Fruit fly (Drosophila melanogaster) whole organism, wandering third instar larva: Measurements from ENCODE around the gene dnt.

Experiments
- Abd-B ChIP-seq: fragments of >200 bp; optimal IDR thresholded peaks from 2 replicates; lab custom pipeline; 2017; ENCODE audit warnings: missing biosample characterization, missing genetic modification characterization
- CG32264 ChIP-seq: fragments of 200-800 bp; sonication (Bioruptor generic); optimal IDR thresholded peaks from 2 replicates; lab custom pipeline; 2016; ENCODE audit warnings: missing biosample characterization, missing genetic modification characterization
- CG9705 ChIP-seq: fragments of 200-800 bp; sonication (Bioruptor generic); optimal IDR thresholded peaks from 2 replicates; lab custom pipeline; 2018; ENCODE audit warnings: missing biosample characterization, mild to moderate bottlenecking, missing genetic modification characterization
- Dif ChIP-seq: fragments of 200-275, 200-300 bp; sonication (Bioruptor generic); optimal IDR thresholded peaks from 2 replicates; lab custom pipeline; 2018; ENCODE audit warnings: missing biosample characterization, missing genetic modification characterization; ENCODE audit not compliant: partially characterized antibody
- GATAd ChIP-seq: sonication (Bioruptor generic); optimal IDR thresholded peaks from 2 replicates; lab custom pipeline; 2016; ENCODE audit warnings: missing biosample characterization, missing genetic modification characterization
- HLH106 ChIP-seq: fragments of 200-800 bp; optimal IDR thresholded peaks from 3 replicates; lab custom pipeline; 2019; ENCODE audit warnings: missing biosample characterization, mild to moderate bottlenecking, missing genetic modification characterization, moderate library complexity
- Hnf4 ChIP-seq: fragments of 200-800 bp; sonication (Bioruptor generic); optimal IDR thresholded peaks from 2 replicates; lab custom pipeline; 2016; ENCODE audit warnings: missing biosample characterization, mild to moderate bottlenecking, missing genetic modification characterization
- Hr83 ChIP-seq: fragments of 200-300 bp; sonication (Bioruptor generic); optimal IDR thresholded peaks from 2 replicates; lab custom pipeline; 2016; ENCODE audit warnings: missing biosample characterization, mild to moderate bottlenecking, missing genetic modification characterization, moderate library complexity; ENCODE audit not compliant: poor library complexity, severe bottlenecking
- Mio ChIP-seq: sonication (Bioruptor generic); optimal IDR thresholded peaks from 2 replicates; lab custom pipeline; 2016; ENCODE audit warnings: missing biosample characterization, missing genetic modification characterization
- Myc ChIP-seq: fragments of >200 bp; optimal IDR thresholded peaks from 2 replicates; lab custom pipeline; 2017
- N ChIP-seq: fragments of >200 bp; optimal IDR thresholded peaks from 2 replicates; lab custom pipeline; 2018; ENCODE audit warnings: missing biosample characterization, missing external identifiers, missing genetic modification characterization
- OdsH ChIP-seq: fragments of 200-800 bp; sonication (Bioruptor generic); optimal IDR thresholded peaks from 2 replicates; lab custom pipeline; 2016; ENCODE audit warnings: missing biosample characterization, mild to moderate bottlenecking, missing genetic modification characterization
- Rel ChIP-seq, 2 experiments: fragments of 200-800 bp; sonication (Bioruptor generic) in 1 of 2; optimal IDR thresholded peaks; 2 replicates in 1 of 2; 3 replicates in 1 of 2; lab custom pipeline; 2016 to 2019; ENCODE audit warnings: mild to moderate bottlenecking in 2 of 2, missing biosample characterization in 2 of 2, missing genetic modification characterization in 2 of 2, moderate library complexity in 1 of 2
- Sp1 ChIP-seq: fragments of 200-800 bp; sonication (Bioruptor generic); optimal IDR thresholded peaks from 3 replicates; lab custom pipeline; 2019; ENCODE audit warnings: missing biosample characterization, mild to moderate bottlenecking, missing genetic modification characterization, moderate library complexity
- Vsx2 ChIP-seq: fragments of 200-300, 225-300 bp; sonication (Bioruptor generic); optimal IDR thresholded peaks from 2 replicates; lab custom pipeline; 2018; ENCODE audit warnings: missing biosample characterization, missing genetic modification characterization; ENCODE audit not compliant: partially characterized antibody
- br ChIP-seq: fragments of 200-800 bp; sonication (Bioruptor generic); optimal IDR thresholded peaks from 2 replicates; lab custom pipeline; 2016; ENCODE audit warnings: missing biosample characterization, missing genetic modification characterization
- brk ChIP-seq: fragments of 200-800 bp; sonication (Bioruptor generic); optimal IDR thresholded peaks from 2 replicates; lab custom pipeline; 2016; ENCODE audit warnings: missing biosample characterization, mild to moderate bottlenecking, missing genetic modification characterization
- dl ChIP-seq, 2 experiments: fragments of 175-275, 200-275 bp in 1 of 2; fragments of 200-275 bp in 1 of 2; sonication (Bioruptor generic); optimal IDR thresholded peaks; lab custom pipeline; 2018; ENCODE audit warnings: mild to moderate bottlenecking in 2 of 2, missing biosample characterization in 2 of 2, missing genetic modification characterization in 2 of 2, moderate library complexity in 2 of 2; ENCODE audit not compliant: partially characterized antibody in 2 of 2, insufficient read depth in 1 of 2
- dmrt93B ChIP-seq: fragments of 200-800 bp; sonication (Bioruptor generic); optimal IDR thresholded peaks from 2 replicates; lab custom pipeline; 2018; ENCODE audit warnings: missing biosample characterization, mild to moderate bottlenecking, missing genetic modification characterization
- dsf ChIP-seq: sonication (Bioruptor generic); optimal IDR thresholded peaks from 2 replicates; lab custom pipeline; 2016; ENCODE audit warnings: missing biosample characterization, missing genetic modification characterization, borderline replicate concordance
- ey ChIP-seq: fragments of 200-800 bp; sonication (Bioruptor generic); optimal IDR thresholded peaks from 2 replicates; lab custom pipeline; 2016; ENCODE audit warnings: missing biosample characterization, missing genetic modification characterization
- foxo ChIP-seq, 2 experiments: fragments of 200-800 bp; sonication (Bioruptor generic); optimal IDR thresholded peaks; 2 replicates in 1 of 2; 3 replicates in 1 of 2; lab custom pipeline; 2016 to 2017; ENCODE audit warnings: missing biosample characterization in 2 of 2, missing genetic modification characterization in 2 of 2
- fru ChIP-seq: fragments of 200-800 bp; sonication (Bioruptor generic); optimal IDR thresholded peaks from 3 replicates; lab custom pipeline; 2016; ENCODE audit warnings: missing biosample characterization, mild to moderate bottlenecking, missing genetic modification characterization
- h ChIP-seq: fragments of 200-800 bp; sonication (Bioruptor generic); optimal IDR thresholded peaks from 3 replicates; lab custom pipeline; 2016; ENCODE audit warnings: missing biosample characterization, mild to moderate bottlenecking, missing genetic modification characterization
- lola ChIP-seq: fragments of >200 bp; optimal IDR thresholded peaks from 2 replicates; lab custom pipeline; 2017; ENCODE audit warnings: missing biosample characterization, missing genetic modification characterization
- pan ChIP-seq: fragments of >200 bp; optimal IDR thresholded peaks from 2 replicates; lab custom pipeline; 2017
- psq ChIP-seq: fragments of 200-800 bp; sonication (Bioruptor generic); optimal IDR thresholded peaks from 3 replicates; lab custom pipeline; 2017; ENCODE audit warnings: missing biosample characterization, mild to moderate bottlenecking, missing genetic modification characterization, moderate library complexity
- rgr ChIP-seq: fragments of 200-800 bp; sonication (Bioruptor generic); optimal IDR thresholded peaks from 3 replicates; lab custom pipeline; 2016; ENCODE audit warnings: missing biosample characterization, mild to moderate bottlenecking, missing genetic modification characterization
- sage ChIP-seq: fragments of 200-800 bp; sonication (Bioruptor generic); optimal IDR thresholded peaks from 2 replicates; lab custom pipeline; 2016; ENCODE audit warnings: missing biosample characterization, mild to moderate bottlenecking, missing genetic modification characterization
- sv ChIP-seq: fragments of 200-800 bp; sonication (Bioruptor generic); optimal IDR thresholded peaks from 3 replicates; lab custom pipeline; 2016; ENCODE audit warnings: missing biosample characterization, missing genetic modification characterization
- tai ChIP-seq: sonication (Bioruptor generic); optimal IDR thresholded peaks from 2 replicates; lab custom pipeline; 2016; ENCODE audit warnings: missing biosample characterization, missing genetic modification characterization
- usp ChIP-seq: fragments of >200 bp; optimal IDR thresholded peaks from 2 replicates; lab custom pipeline; 2017; ENCODE audit warnings: missing biosample characterization, missing genetic modification characterization
- woc ChIP-seq: sonication (Bioruptor generic); optimal IDR thresholded peaks from 2 replicates; lab custom pipeline; 2016; ENCODE audit warnings: missing biosample characterization, mild to moderate bottlenecking, missing genetic modification characterization

The dnt gene

DNA sequence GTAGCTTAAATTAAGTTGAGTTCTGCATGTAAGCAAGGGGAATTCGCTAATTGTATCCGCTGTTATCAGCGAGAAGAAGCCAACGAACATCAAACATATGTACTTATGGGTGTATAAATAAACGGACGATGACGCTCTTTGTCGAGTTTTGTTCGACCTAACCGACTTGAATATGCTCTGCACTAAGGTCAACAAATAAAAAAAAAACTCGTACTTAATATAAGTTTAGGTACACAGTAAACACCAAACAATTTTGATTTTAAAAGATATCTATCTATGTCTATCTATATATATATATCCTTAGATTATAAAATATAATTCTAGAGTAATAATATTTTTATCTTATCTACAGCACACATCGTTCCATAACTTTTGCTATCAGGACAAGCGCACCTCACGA is 1.6 kb upstream of the dnt start:
- TF ChIP-seq Hnf4 (GFP tag; lab: Kevin White, UChicago) (peak; percentile 43), psq (GFP tag; lab: Kevin White, UChicago) (peak; percentile 62), Dif (GFP tag; lab: Kevin White, UChicago) (no peak), h (GFP tag; lab: Kevin White, UChicago) (peak; percentile 61), dmrt93B (GFP tag; lab: Kevin White, UChicago) (peak; percentile 29), foxo (GFP tag; optimal IDR thresholded peaks at IDR 0.05; lab: Kevin White, UChicago) (peak in 1 of 2 experiments; percentile 74), sage (GFP tag; lab: Kevin White, UChicago) (peak; percentile 51), Rel (GFP tag; optimal IDR thresholded peaks at IDR 0.05; lab: Kevin White, UChicago) (no peak), Rel (tag; optimal IDR thresholded peaks at IDR 0.05; lab: Kevin White, UChicago) (peak; percentile 78), OdsH (GFP tag; lab: Kevin White, UChicago) (peak; percentile 68), tai (GFP tag; lab: Kevin White, UChicago) (peak; percentile 23), brk (peak; percentile 57), CG9705 (GFP tag; lab: Kevin White, UChicago) (no peak), N (GFP tag; lab: Kevin White, UChicago) (no peak), Abd-B (GFP tag; lab: Kevin White, UChicago) (no peak), dl (GFP tag; optimal IDR thresholded peaks at IDR 0.05; lab: Kevin White, UChicago; ENCODE audit: insufficient read depth in 1 of 2, partially characterized antibody in 2 of 2) (no peak), rgr (peak; percentile 82), ey (GFP tag; lab: Kevin White, UChicago) (peak; percentile 37), Hr83 (GFP tag; lab: Kevin White, UChicago) (peak; percentile 14), CG32264 (GFP tag; lab: Kevin White, UChicago) (peak; percentile 9), fru (peak; percentile 58), Sp1 (GFP tag; lab: Kevin White, UChicago) (peak; percentile 63), HLH106 (peak; percentile 56), usp (no peak), GATAd (GFP tag; lab: Kevin White, UChicago) (no peak), sv (no peak)
- TF ChIP-seq, all 38 proteins: peak for 17

DNA sequence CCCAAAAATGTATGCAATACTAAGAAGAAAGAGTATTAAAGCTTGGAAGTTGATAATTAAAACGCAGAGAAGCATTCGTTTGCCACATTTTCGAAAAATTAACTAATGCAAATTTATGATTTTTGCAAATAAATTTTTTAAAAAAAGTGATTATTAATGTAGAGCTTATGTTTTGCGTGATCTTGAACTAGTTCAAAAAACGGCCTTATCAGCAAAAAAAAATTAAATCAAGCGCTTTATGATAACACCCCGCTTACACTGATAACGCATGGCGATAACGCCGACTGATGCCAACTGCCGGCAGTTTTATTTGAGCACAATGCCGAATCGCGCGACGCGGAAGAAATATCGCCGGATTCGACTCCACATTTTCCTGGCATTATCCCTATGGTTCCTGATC is 1.0 kb upstream of the dnt start, which contains the start of gene CG13086:
Gene CG13086, plus strand, starts transcription at position 301 of the 400 bp plus-strand sequence.
- TF ChIP-seq Sp1 (GFP tag; lab: Kevin White, UChicago): no peak
- no peak for TF ChIP-seq Dif (GFP tag; lab: Kevin White, UChicago)
- no peak for TF ChIP-seq Vsx2 (GFP tag; lab: Kevin White, UChicago)
- no peak for TF ChIP-seq Hr83 (GFP tag; lab: Kevin White, UChicago)
- no peak for TF ChIP-seq dl (GFP tag; optimal IDR thresholded peaks at IDR 0.05; lab: Kevin White, UChicago; ENCODE audit: insufficient read depth in 1 of 2, partially characterized antibody in 2 of 2)
- no peak for TF ChIP-seq tai (GFP tag; lab: Kevin White, UChicago)
- TF ChIP-seq brk: no peak
- no peak for TF ChIP-seq sage (GFP tag; lab: Kevin White, UChicago)
- no peak for TF ChIP-seq dsf (GFP tag; lab: Kevin White, UChicago)
- TF ChIP-seq h (GFP tag; lab: Kevin White, UChicago): no peak
- no peak for TF ChIP-seq ey (GFP tag; lab: Kevin White, UChicago)
- no peak for TF ChIP-seq pan (lab: Kevin White, UChicago)
- TF ChIP-seq, all 38 proteins: peak for 0

DNA sequence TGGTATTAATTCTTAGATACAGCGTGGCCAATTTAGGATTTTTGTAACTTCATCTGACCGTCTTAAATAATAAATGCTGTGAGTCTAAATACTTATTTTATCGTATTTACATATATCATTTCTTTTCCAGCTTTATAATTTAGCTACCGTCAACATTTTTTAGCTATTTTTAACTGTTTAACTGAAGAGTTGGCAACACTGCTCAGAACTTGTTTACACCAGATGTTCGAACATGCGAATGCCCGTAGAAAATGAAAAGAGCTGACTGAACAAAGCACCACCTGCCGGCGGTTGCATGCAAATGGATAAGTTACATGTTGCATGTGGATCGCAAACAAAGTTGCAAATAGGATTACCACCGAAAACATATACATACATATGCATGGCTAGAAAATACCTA is 503 bp upstream of the dnt start:
- TF ChIP-seq lola (GFP tag; lab: Kevin White, UChicago) (no peak), Sp1 (GFP tag; lab: Kevin White, UChicago) (no peak), foxo (GFP tag; optimal IDR thresholded peaks at IDR 0.05; lab: Kevin White, UChicago) (peak in 1 of 2 experiments; percentile 6), psq (GFP tag; lab: Kevin White, UChicago) (no peak), Mio (no peak), woc (GFP tag; lab: Kevin White, UChicago) (peak; percentile 36), HLH106 (peak; percentile 14), Myc (peak; percentile 93), h (GFP tag; lab: Kevin White, UChicago) (peak; percentile 2), sage (GFP tag; lab: Kevin White, UChicago) (no peak), br (no peak)
